Worm (Caenorhabditis elegans) whole organism, L1 larva: ENCODE measurements around the gene mob-2.

Source experiments
- ceh-63 ChIP-seq: fragments of 200-800 bp; sonication (Bioruptor generic); optimal IDR thresholded peaks from 2 replicates; lab custom pipeline; 2018; ENCODE audit warnings: mild to moderate bottlenecking, missing genetic modification characterization, missing compliant biosample characterization
- ceh-82 ChIP-seq, 3 experiments: fragments of 150-350 bp in 1 of 3; sonication (generic microtip) in 2 of 3; optimal IDR thresholded peaks; 2 replicates each; lab custom pipeline; 2014 to 2017; ENCODE audit warnings: missing biosample characterization in 3 of 3, missing genetic modification characterization in 3 of 3
- egl-27 ChIP-seq, 2 experiments: fragments of 150-350 bp in 1 of 2; sonication (generic microtip); optimal IDR thresholded peaks; 3 replicates each; lab custom pipeline; 2017 to 2018; ENCODE audit warnings: missing biosample characterization in 2 of 2, missing genetic modification characterization in 2 of 2, missing genetic modification reagents in 2 of 2
- irx-1 ChIP-seq: sonication (generic microtip); optimal IDR thresholded peaks from 2 replicates; lab custom pipeline; 2016; ENCODE audit warnings: missing genetic modification characterization, missing compliant biosample characterization
- lsy-2 ChIP-seq, 2 experiments: fragments of 150-350 bp; optimal IDR thresholded peaks; 2 replicates each; lab custom pipeline; 2014; ENCODE audit warnings: missing biosample characterization in 2 of 2, missing genetic modification characterization in 2 of 2
- mdl-1 ChIP-seq, 2 experiments: fragments of 150-350 bp; optimal IDR thresholded peaks; 2 replicates each; lab custom pipeline; 2014 to 2017; ENCODE audit warnings: missing biosample characterization in 2 of 2, missing genetic modification characterization in 2 of 2, inconsistent platforms in 1 of 2
- mef-2 ChIP-seq: fragments of 150-350 bp; optimal IDR thresholded peaks from 2 replicates; lab custom pipeline; 2014; ENCODE audit warnings: missing biosample characterization, missing genetic modification characterization
- nhr-85 ChIP-seq: sonication (generic microtip); peaks from one replicate; lab custom pipeline; 2016; ENCODE audit warnings: missing genetic modification characterization, inconsistent platforms, missing compliant biosample characterization
- rnt-1 ChIP-seq: sonication (generic microtip); optimal IDR thresholded peaks from 2 replicates; lab custom pipeline; 2016; ENCODE audit warnings: mild to moderate bottlenecking, missing genetic modification characterization, moderate library complexity, missing compliant biosample characterization
- snpc-4 ChIP-seq: fragments of 150-350 bp; optimal IDR thresholded peaks from 2 replicates; lab custom pipeline; 2014; ENCODE audit warnings: missing biosample characterization, missing genetic modification characterization
- ztf-11 ChIP-seq, 2 experiments: sonication (generic microtip); optimal IDR thresholded peaks; 2 replicates each; lab custom pipeline; 2016 to 2017; ENCODE audit warnings: missing genetic modification characterization in 2 of 2, missing biosample characterization in 1 of 2, missing compliant biosample characterization in 1 of 2

- TF ChIP-seq nhr-85 (no peak), ztf-11 (tag; optimal IDR thresholded peaks at IDR 0.05; lab: Kevin White, UChicago) (no peak), snpc-4 (tag; lab: Kevin White, UChicago) (no peak), rnt-1 (tag; lab: Kevin White, UChicago) (no peak), ceh-63 (peak; percentile 14), mdl-1 (tag; optimal IDR thresholded peaks at IDR 0.05; lab: Kevin White, UChicago) (no peak), egl-27 (tag; optimal IDR thresholded peaks at IDR 0.05; lab: Kevin White, UChicago) (no peak), ceh-82 (tag; optimal IDR thresholded peaks at IDR 0.05; lab: Kevin White, UChicago) (no peak), lsy-2 (tag; optimal IDR thresholded peaks at IDR 0.05; lab: Kevin White, UChicago) (no peak), irx-1 (no peak), mef-2 (tag; lab: Kevin White, UChicago) (no peak)
Observed at ce11 chrX:13154514-13154913, 15.4 kb downstream of the mob-2 start.
